Fruit fly (Drosophila melanogaster) whole organism, embryonic: Measurements from ENCODE around the gene Rbp.

ENCODE experiments used
- ATbp ChIP-seq: fragments of 200-800 bp; sonication (Bioruptor generic); optimal IDR thresholded peaks from 2 replicates; lab custom pipeline; 2017; ENCODE audit warnings: missing biosample characterization, mild to moderate bottlenecking, missing genetic modification characterization, missing genetic modification reagents
- Adf1 ChIP-seq: fragments of 200-800 bp; sonication (Bioruptor generic); IDR thresholded peaks from 2 replicates; pipeline ENCODE4 v1.3.6; 2022; ENCODE audit warnings: missing biosample characterization, missing genetic modification characterization
- Antp ChIP-seq: fragments of 200-800 bp; sonication (Bioruptor generic); optimal IDR thresholded peaks from 3 replicates; lab custom pipeline; 2016; ENCODE audit warnings: missing biosample characterization, missing genetic modification characterization
- CG10267 ChIP-seq: fragments of 200-800 bp; sonication (Bioruptor generic); optimal IDR thresholded peaks from 2 replicates; lab custom pipeline; 2018; ENCODE audit warnings: missing biosample characterization, mild to moderate bottlenecking, missing genetic modification characterization, moderate library complexity
- CG10959 ChIP-seq: fragments of 200-800 bp; sonication (Bioruptor generic); IDR thresholded peaks from 2 replicates; pipeline ENCODE4 v1.3.6; 2022; ENCODE audit warnings: missing biosample characterization, missing genetic modification characterization
- CG11247 ChIP-seq: fragments of 200-800 bp; sonication (Bioruptor generic); IDR thresholded peaks from 2 replicates; pipeline ENCODE4 v1.3.6; 2022; ENCODE audit warnings: missing biosample characterization, missing genetic modification characterization
- CG11504 ChIP-seq: fragments of 200-800 bp; sonication (Bioruptor generic); optimal IDR thresholded peaks from 3 replicates; lab custom pipeline; 2019; ENCODE audit warnings: missing biosample characterization, mild to moderate bottlenecking, missing genetic modification characterization, moderate library complexity
- CG14710 ChIP-seq: fragments of 200-800 bp; sonication (Bioruptor generic); optimal IDR thresholded peaks from 3 replicates; lab custom pipeline; 2019; ENCODE audit warnings: missing biosample characterization, mild to moderate bottlenecking, missing genetic modification characterization, moderate library complexity
- CG15514 ChIP-seq: fragments of 200-800 bp; sonication (Bioruptor generic); optimal IDR thresholded peaks from 3 replicates; lab custom pipeline; 2017; ENCODE audit warnings: missing biosample characterization, missing genetic modification characterization, mild to moderate bottlenecking, moderate library complexity, missing genetic modification reagents
- CG15601 ChIP-seq: fragments of 200-800 bp; sonication (Bioruptor generic); optimal IDR thresholded peaks from 3 replicates; lab custom pipeline; 2019; ENCODE audit warnings: missing biosample characterization, mild to moderate bottlenecking, missing genetic modification characterization, moderate library complexity
- CG16779 ChIP-seq: fragments of 200-800 bp; sonication (Bioruptor generic); IDR thresholded peaks from 2 replicates; pipeline ENCODE4 v1.3.6; 2022; ENCODE audit warnings: missing biosample characterization, missing genetic modification characterization
- CG2199 ChIP-seq: fragments of 200-800 bp; sonication (Bioruptor generic); IDR thresholded peaks from 3 replicates; pipeline ENCODE4 v1.3.6; 2022; ENCODE audit warnings: missing biosample characterization, missing genetic modification characterization
- CG2678 ChIP-seq: fragments of 200-800 bp; sonication (Bioruptor generic); optimal IDR thresholded peaks from 3 replicates; lab custom pipeline; 2019; ENCODE audit warnings: missing biosample characterization, mild to moderate bottlenecking, missing genetic modification characterization, moderate library complexity
- CG30020 ChIP-seq: fragments of 200-800 bp; optimal IDR thresholded peaks from 2 replicates; lab custom pipeline; 2019; ENCODE audit warnings: missing biosample characterization, mild to moderate bottlenecking, missing genetic modification characterization, moderate library complexity
- CG3838 ChIP-seq: fragments of 200-800 bp; sonication (Bioruptor generic); optimal IDR thresholded peaks from 3 replicates; lab custom pipeline; 2016; ENCODE audit warnings: missing biosample characterization, missing genetic modification characterization
- CG3995 ChIP-seq: fragments of 200-800 bp; sonication (Bioruptor generic); optimal IDR thresholded peaks from 3 replicates; lab custom pipeline; 2016; ENCODE audit warnings: missing biosample characterization, missing genetic modification characterization
- CG43689 ChIP-seq: fragments of 200-800 bp; sonication (Bioruptor generic); IDR thresholded peaks from 2 replicates; pipeline ENCODE4 v1.3.6; 2022; ENCODE audit warnings: missing biosample characterization, missing genetic modification characterization
- CG4730 ChIP-seq: fragments of 200-800 bp; sonication (Bioruptor generic); IDR thresholded peaks from 2 replicates; pipeline ENCODE4 v1.3.6; 2022; ENCODE audit warnings: missing biosample characterization, missing genetic modification characterization
- CG6272 ChIP-seq: fragments of 200-800 bp; sonication (Bioruptor generic); IDR thresholded peaks from 2 replicates; pipeline ENCODE4 v1.3.6; 2022; ENCODE audit warnings: missing biosample characterization, missing genetic modification characterization
- CG7928 ChIP-seq: fragments of 200-800 bp; sonication (Bioruptor generic); optimal IDR thresholded peaks from 2 replicates; lab custom pipeline; 2017; ENCODE audit warnings: missing biosample characterization, mild to moderate bottlenecking, missing genetic modification characterization
- CG9876 ChIP-seq: fragments of 200-800 bp; sonication (Bioruptor generic); optimal IDR thresholded peaks from 2 replicates; lab custom pipeline; 2016; ENCODE audit warnings: missing biosample characterization, missing genetic modification characterization
- Ets97D ChIP-seq: fragments of 200-800 bp; sonication (Bioruptor generic); optimal IDR thresholded peaks from 3 replicates; lab custom pipeline; 2016; ENCODE audit warnings: missing biosample characterization, missing genetic modification characterization
- GATAe ChIP-seq: fragments of 200-800 bp; sonication (Bioruptor generic); conservative IDR thresholded peaks from 2 replicates; pipeline ENCODE4 v1.3.6; 2022; ENCODE audit warnings: missing biosample characterization, missing genetic modification characterization
- Gsc ChIP-seq: fragments of 200-800 bp; sonication (Bioruptor generic); IDR thresholded peaks from 2 replicates; pipeline ENCODE4 v1.3.6; 2022; ENCODE audit warnings: missing biosample characterization, missing genetic modification characterization
- Hr3 ChIP-seq: fragments of 200-800 bp; sonication (Bioruptor generic); optimal IDR thresholded peaks from 3 replicates; lab custom pipeline; 2016; ENCODE audit warnings: missing biosample characterization, missing genetic modification characterization
- Mad ChIP-seq: fragments of 200-800 bp; sonication (Bioruptor generic); optimal IDR thresholded peaks from 2 replicates; lab custom pipeline; 2016; ENCODE audit warnings: missing biosample characterization, missing genetic modification characterization
- Optix ChIP-seq: fragments of 200-800 bp; sonication (Bioruptor generic); IDR thresholded peaks from 3 replicates; pipeline ENCODE4 v1.3.6; 2022; ENCODE audit warnings: missing biosample characterization, missing genetic modification characterization
- PHDP ChIP-seq: fragments of 200-800 bp; sonication (Bioruptor generic); optimal IDR thresholded peaks from 3 replicates; lab custom pipeline; 2018; ENCODE audit warnings: missing biosample characterization, mild to moderate bottlenecking, missing genetic modification characterization, moderate library complexity
- Spps ChIP-seq: fragments of 200-800 bp; sonication (Bioruptor generic); optimal IDR thresholded peaks from 2 replicates; lab custom pipeline; 2018; ENCODE audit warnings: missing biosample characterization, mild to moderate bottlenecking, missing genetic modification characterization
- Sry-δ ChIP-seq: fragments of 200-800 bp; sonication (Bioruptor generic); optimal IDR thresholded peaks from 2 replicates; lab custom pipeline; 2016; ENCODE audit warnings: missing biosample characterization, missing genetic modification characterization
- YL-1 ChIP-seq: fragments of 200-800 bp; sonication (Bioruptor generic); optimal IDR thresholded peaks from 3 replicates; lab custom pipeline; 2017; ENCODE audit warnings: missing biosample characterization, mild to moderate bottlenecking, missing genetic modification characterization
- az2 ChIP-seq: fragments of 200-800 bp; sonication (Bioruptor generic); optimal IDR thresholded peaks from 3 replicates; lab custom pipeline; 2016; ENCODE audit warnings: missing biosample characterization, missing genetic modification characterization
- chn ChIP-seq: fragments of 200-800 bp; sonication (Bioruptor generic); optimal IDR thresholded peaks from 2 replicates; lab custom pipeline; 2016; ENCODE audit warnings: missing biosample characterization, missing genetic modification characterization
- crc ChIP-seq: fragments of 200-800 bp; sonication (Bioruptor generic); optimal IDR thresholded peaks from 2 replicates; lab custom pipeline; 2016; ENCODE audit warnings: missing biosample characterization, missing genetic modification characterization
- fd102C ChIP-seq: fragments of 200-800 bp; sonication (Bioruptor generic); optimal IDR thresholded peaks from 2 replicates; lab custom pipeline; 2018; ENCODE audit warnings: missing biosample characterization, mild to moderate bottlenecking, missing genetic modification characterization, moderate library complexity
- h ChIP-seq: fragments of >200 bp; optimal IDR thresholded peaks from 2 replicates; lab custom pipeline; 2017
- hkb ChIP-seq, 2 experiments: fragments of 200-800 bp in 1 of 2; fragments of >200 bp in 1 of 2; sonication (Bioruptor generic) in 1 of 2; IDR thresholded peaks in 1 of 2; optimal IDR thresholded peaks in 1 of 2; 2 replicates each; pipeline versions ENCODE4 v1.3.6 to Lab custom; 2017 to 2022; ENCODE audit warnings: missing biosample characterization in 1 of 2, missing genetic modification characterization in 1 of 2
- klu ChIP-seq: fragments of 200-800 bp; sonication (Bioruptor generic); IDR thresholded peaks from 2 replicates; pipeline ENCODE4 v1.3.6; 2022; ENCODE audit warnings: missing biosample characterization, missing genetic modification characterization
- lov ChIP-seq, 2 experiments: fragments of 200-800 bp in 1 of 2; fragments of >200 bp in 1 of 2; sonication (Bioruptor generic) in 1 of 2; IDR thresholded peaks in 1 of 2; optimal IDR thresholded peaks in 1 of 2; 2 replicates in 1 of 2; 3 replicates in 1 of 2; pipeline versions ENCODE4 v1.3.6 to Lab custom; 2017 to 2022; ENCODE audit warnings: missing biosample characterization in 1 of 2, missing genetic modification characterization in 1 of 2
- nerfin-1 ChIP-seq: fragments of 200-800 bp; sonication (Bioruptor generic); optimal IDR thresholded peaks from 3 replicates; lab custom pipeline; 2019; ENCODE audit warnings: missing biosample characterization, mild to moderate bottlenecking, missing genetic modification characterization, moderate library complexity
- pb ChIP-seq: fragments of 200-800 bp; sonication (Bioruptor generic); optimal IDR thresholded peaks from 3 replicates; lab custom pipeline; 2016; ENCODE audit warnings: missing biosample characterization, missing genetic modification characterization
- rib ChIP-seq: fragments of 200-800 bp; sonication (Bioruptor generic); IDR thresholded peaks from 2 replicates; pipeline ENCODE4 v1.3.6; 2022; ENCODE audit warnings: missing biosample characterization, missing genetic modification characterization
- salm ChIP-seq: fragments of 200-800 bp; sonication (Bioruptor generic); optimal IDR thresholded peaks from 2 replicates; lab custom pipeline; 2018; ENCODE audit warnings: missing biosample characterization, mild to moderate bottlenecking, missing genetic modification characterization
- scrt ChIP-seq: fragments of 200-800 bp; sonication (Bioruptor generic); optimal IDR thresholded peaks from 2 replicates; lab custom pipeline; 2018; ENCODE audit warnings: missing biosample characterization, mild to moderate bottlenecking, missing genetic modification characterization, moderate library complexity
- sna ChIP-seq: fragments of 200-800 bp; sonication (Bioruptor generic); IDR thresholded peaks from 2 replicates; pipeline ENCODE4 v1.3.6; 2022; ENCODE audit warnings: missing biosample characterization, missing genetic modification characterization; ENCODE audit not compliant: partially characterized antibody
- stwl ChIP-seq: fragments of 200-800 bp; sonication (Bioruptor generic); optimal IDR thresholded peaks from 3 replicates; lab custom pipeline; 2018; ENCODE audit warnings: missing biosample characterization, mild to moderate bottlenecking, missing genetic modification characterization, moderate library complexity
- tin ChIP-seq: fragments of 200-800 bp; sonication (Bioruptor generic); optimal IDR thresholded peaks from 3 replicates; lab custom pipeline; 2016; ENCODE audit warnings: missing biosample characterization, missing genetic modification characterization
- vfl ChIP-seq: fragments of 200-800 bp; sonication (Bioruptor generic); optimal IDR thresholded peaks from 2 replicates; lab custom pipeline; 2016; ENCODE audit warnings: missing biosample characterization, missing genetic modification characterization
- zfh2 ChIP-seq: fragments of 200-800 bp; sonication (Bioruptor generic); optimal IDR thresholded peaks from 2 replicates; lab custom pipeline; 2016; ENCODE audit warnings: missing biosample characterization, missing genetic modification characterization

Gene Rbp

dm6 chr3R:15342926-15343685 is 31.3 kb upstream of the Rbp start, which contains the start of gene Nagk:
Gene Nagk (minus strand): TSS chr3R:15343256.
- TF ChIP-seq klu (GFP tag; lab: Robert Waterston, UW), result no peak
- TF ChIP-seq Spps (tag; lab: Kevin White, UChicago), result peak; percentile 26
- TF ChIP-seq GATAe (GFP tag; lab: Robert Waterston, UW), result no peak
- 0 out of 2 replicates have a peak, but pooled peaks have one; percentile 11 for TF ChIP-seq CG43689 (GFP tag; lab: Robert Waterston, UW)
- TF ChIP-seq Antp (GFP tag; lab: Kevin White, UChicago), result peak; percentile 20
- peak; percentile 48 for TF ChIP-seq PHDP (tag; lab: Kevin White, UChicago)
- TF ChIP-seq tin, result peak; percentile 53
- peak; percentile 31; the same call in 1 of the 2 replicates for TF ChIP-seq Adf1 (GFP tag; lab: Robert Waterston, UW)
- no peak for TF ChIP-seq lov (optimal IDR thresholded peaks at IDR 0.05; lab: Kevin White, UChicago)
- no peak for TF ChIP-seq lov (GFP tag; IDR thresholded peaks at IDR 0.05; lab: Robert Waterston, UW)
- peak; percentile 4 for TF ChIP-seq CG30020
- TF ChIP-seq YL-1 (GFP tag; lab: Kevin White, UChicago), result peak; percentile 16
- TF ChIP-seq CG15514 (GFP tag; lab: Kevin White, UChicago), result peak; percentile 27
- TF ChIP-seq sna (GFP tag; lab: Robert Waterston, UW), result no peak
- no peak for TF ChIP-seq stwl (tag; lab: Kevin White, UChicago)
- 0 out of 2 replicates have a peak, but pooled peaks have one; percentile 22 for TF ChIP-seq rib (GFP tag; lab: Robert Waterston, UW)
- peak; percentile 64 for TF ChIP-seq zfh2 (GFP tag; lab: Kevin White, UChicago)
- TF ChIP-seq Optix, result 0 out of 3 replicates have a peak, but pooled peaks have one; percentile 17
- peak; percentile 72 for TF ChIP-seq az2 (GFP tag; lab: Kevin White, UChicago)
- no peak for TF ChIP-seq CG6272 (GFP tag; lab: Robert Waterston, UW)
- TF ChIP-seq CG9876, result no peak
- TF ChIP-seq CG16779 (GFP tag; lab: Robert Waterston, UW), result no peak
- TF ChIP-seq CG15601, result peak; percentile 14
- TF ChIP-seq CG7928 (GFP tag; lab: Kevin White, UChicago), result no peak
- TF ChIP-seq hkb (optimal IDR thresholded peaks at IDR 0.05; lab: Kevin White, UChicago), result no peak
- TF ChIP-seq hkb (GFP tag; IDR thresholded peaks at IDR 0.05; lab: Robert Waterston, UW), result peak; percentile 49; the same call in 1 of the 2 replicates
- no peak for TF ChIP-seq Gsc (GFP tag; lab: Robert Waterston, UW)
- TF ChIP-seq scrt (GFP tag; lab: Kevin White, UChicago), result peak; percentile 42
- TF ChIP-seq pb (GFP tag; lab: Kevin White, UChicago), result no peak
- TF ChIP-seq chn (GFP tag; lab: Kevin White, UChicago), result peak; percentile 43
- no peak for TF ChIP-seq fd102C (GFP tag; lab: Kevin White, UChicago)
- TF ChIP-seq CG10267 (tag; lab: Kevin White, UChicago), result peak; percentile 79
- TF ChIP-seq ATbp (GFP tag; lab: Kevin White, UChicago), result no peak
- TF ChIP-seq CG2678 (tag; lab: Kevin White, UChicago), result peak; percentile 79
- TF ChIP-seq CG3995 (GFP tag; lab: Kevin White, UChicago), result no peak
- TF ChIP-seq h, result no peak
- TF ChIP-seq CG11247 (GFP tag; lab: Robert Waterston, UW), result 0 out of 2 replicates have a peak, but pooled peaks have one; percentile 5
- TF ChIP-seq salm (tag; lab: Kevin White, UChicago), result peak; percentile 39
- peak; percentile 60 for TF ChIP-seq CG14710
- TF ChIP-seq Sry-δ, result peak; percentile 37
- no peak for TF ChIP-seq CG4730 (GFP tag; lab: Robert Waterston, UW)
- peak; percentile 36 for TF ChIP-seq Mad (GFP tag; lab: Kevin White, UChicago)
- no peak for TF ChIP-seq CG10959 (GFP tag; lab: Robert Waterston, UW)
- peak; percentile 33 for TF ChIP-seq vfl (GFP tag; lab: Kevin White, UChicago)
- peak; percentile 77 for TF ChIP-seq Hr3 (GFP tag; lab: Kevin White, UChicago)
- TF ChIP-seq CG11504 (tag; lab: Kevin White, UChicago), result peak; percentile 76
- peak; percentile 35 for TF ChIP-seq Ets97D (GFP tag; lab: Kevin White, UChicago)
- TF ChIP-seq CG3838 (GFP tag; lab: Kevin White, UChicago), result no peak
- TF ChIP-seq CG2199 (GFP tag; lab: Robert Waterston, UW), result 0 out of 3 replicates have a peak, but pooled peaks have one; percentile 50
- peak; percentile 28 for TF ChIP-seq nerfin-1 (tag; lab: Kevin White, UChicago)
- peak; percentile 12 for TF ChIP-seq crc (GFP tag; lab: Kevin White, UChicago)
